Fruit fly (Drosophila melanogaster): ENCODE data around the gene CG13312.
A peak's percentile ranks its signal among the peaks of the same experiment; 100 is the strongest.

Gene CG13312

dm6 chr3L:8813484-8813883 is 6.5 kb upstream of the CG13312 start (continued):
- TF ChIP-seq pnt (GFP tag; optimal IDR thresholded peaks at IDR 0.05) = no peak
- TF ChIP-seq grau (tag; optimal IDR thresholded peaks at IDR 0.05) = peak; percentile 23
- TF ChIP-seq oc (tag; optimal IDR thresholded peaks at IDR 0.05) = no peak
- no peak for TF ChIP-seq en (GFP tag; optimal IDR thresholded peaks at IDR 0.05)
- TF ChIP-seq jigr1 (GFP tag; IDR thresholded peaks at IDR 0.05) = no peak
- no peak for TF ChIP-seq pum (GFP tag; optimal IDR thresholded peaks at IDR 0.05)
- no peak for TF ChIP-seq CG1602 (GFP tag; optimal IDR thresholded peaks at IDR 0.05)
- TF ChIP-seq Gsc (GFP tag; IDR thresholded peaks at IDR 0.05) = no peak
- TF ChIP-seq bab2 (GFP tag; optimal IDR thresholded peaks at IDR 0.05) = no peak
- peak; percentile 19 for TF ChIP-seq CG15269 (tag; optimal IDR thresholded peaks at IDR 0.05)
- TF ChIP-seq bsh (GFP tag; optimal IDR thresholded peaks at IDR 0.05) = no peak
- TF ChIP-seq CG18619 (GFP tag; optimal IDR thresholded peaks at IDR 0.05) = no peak
- TF ChIP-seq CG18599 (GFP tag; optimal IDR thresholded peaks at IDR 0.05) = peak; percentile 24
- peak; percentile 65 for TF ChIP-seq Ada2b (GFP tag; IDR thresholded peaks at IDR 0.05)
- TF ChIP-seq ci (GFP tag; IDR thresholded peaks at IDR 0.05) = peak; percentile 85
- peak; percentile 59 for TF ChIP-seq CG2678 (tag; optimal IDR thresholded peaks at IDR 0.05)
- no peak for TF ChIP-seq chif (GFP tag; optimal IDR thresholded peaks at IDR 0.05)
- TF ChIP-seq unpg (GFP tag; optimal IDR thresholded peaks at IDR 0.05) = no peak
- no peak for TF ChIP-seq slp2 (GFP tag; optimal IDR thresholded peaks at IDR 0.05)
- TF ChIP-seq bigmax (GFP tag; optimal IDR thresholded peaks at IDR 0.05) = no peak
- no peak for TF ChIP-seq CG18764 (GFP tag; optimal IDR thresholded peaks at IDR 0.05)
- TF ChIP-seq Ptx1 (GFP tag; IDR thresholded peaks at IDR 0.05) = peak; percentile 56; the same call in 1 of the 2 replicates
- no peak for TF ChIP-seq CG8388 (GFP tag; optimal IDR thresholded peaks at IDR 0.05)
- peak; percentile 37; the same call in 1 of the 3 replicates for TF ChIP-seq H15 (GFP tag; IDR thresholded peaks at IDR 0.05)
- peak; percentile 63 for TF ChIP-seq H2.0 (GFP tag; IDR thresholded peaks at IDR 0.05)
- TF ChIP-seq Dll (GFP tag; IDR thresholded peaks at IDR 0.05; ENCODE audit: partially characterized antibody) = no peak
- TF ChIP-seq CG31441 (GFP tag; IDR thresholded peaks at IDR 0.05) = no peak
- TF ChIP-seq trh (GFP tag; optimal IDR thresholded peaks at IDR 0.05) = no peak
- TF ChIP-seq pho (GFP tag; optimal IDR thresholded peaks at IDR 0.05) = no peak
- no peak for TF ChIP-seq Tbp (GFP tag; optimal IDR thresholded peaks at IDR 0.05)
- TF ChIP-seq CG6765 (GFP tag; optimal IDR thresholded peaks at IDR 0.05) = no peak
- TF ChIP-seq CG8478 (optimal IDR thresholded peaks at IDR 0.05) = no peak
- no peak for TF ChIP-seq org-1 (GFP tag; optimal IDR thresholded peaks at IDR 0.05)
- TF ChIP-seq sens (GFP tag) = peak; percentile 76
- TF ChIP-seq CG17568 (GFP tag; optimal IDR thresholded peaks at IDR 0.05) = no peak
- no peak for TF ChIP-seq Pdp1 (GFP tag; optimal IDR thresholded peaks at IDR 0.05)
- peak; percentile 67 for TF ChIP-seq ttk (GFP tag; IDR thresholded peaks at IDR 0.05)
- peak; percentile 4 for TF ChIP-seq CG12391 (tag; optimal IDR thresholded peaks at IDR 0.05)
- TF ChIP-seq CG10147 (GFP tag; optimal IDR thresholded peaks at IDR 0.05) = no peak
- TF ChIP-seq kni (GFP tag; optimal IDR thresholded peaks at IDR 0.05) = no peak
- TF ChIP-seq repo (GFP tag; optimal IDR thresholded peaks at IDR 0.05) = no peak
- peak; percentile 10 for TF ChIP-seq fd96Cb (tag; optimal IDR thresholded peaks at IDR 0.05)
- TF ChIP-seq az2 (GFP tag; optimal IDR thresholded peaks at IDR 0.05) = peak; percentile 1
- TF ChIP-seq Med (GFP tag) = peak; percentile 55
- peak; percentile 31; the same call in 1 of the 2 replicates for TF ChIP-seq MBD-R2 (GFP tag; IDR thresholded peaks at IDR 0.05)
- peak; percentile 60 for TF ChIP-seq CG3847 (GFP tag; IDR thresholded peaks at IDR 0.05)
- no peak for TF ChIP-seq vnd (GFP tag; IDR thresholded peaks at IDR 0.05; ENCODE audit: partially characterized antibody)
- no peak for TF ChIP-seq cwo (GFP tag; optimal IDR thresholded peaks at IDR 0.05)
- no peak for TF ChIP-seq CG1024 (GFP tag; IDR thresholded peaks at IDR 0.05)
- TF ChIP-seq Nf-YA (GFP tag; IDR thresholded peaks at IDR 0.05) = peak; percentile 63
- 0 out of 2 replicates have a peak, but pooled peaks have one; percentile 9 for TF ChIP-seq CG5953 (GFP tag; IDR thresholded peaks at IDR 0.05)
- no peak for TF ChIP-seq CG10959 (GFP tag; IDR thresholded peaks at IDR 0.05)
